Worm (Caenorhabditis elegans): ENCODE data around the gene R10D12.13.
A peak's percentile ranks its signal among the peaks of the same experiment; 100 is the strongest.

R10D12.13 gene

ce11 chrV:13953191-13953590 lies 9.0 kb upstream of the R10D12.13 start, which contains the start of gene R10D12.8:
Gene R10D12.8, minus strand, starts transcription at chrV:13953291.
- TF ChIP-seq F37B4.10 (GFP tag; IDR thresholded peaks at IDR 0.05) = no peak
- TF ChIP-seq snpc-1.3 (tag; optimal IDR thresholded peaks at IDR 0.05; ENCODE audit: insufficient read depth) = no peak
- no peak for TF ChIP-seq let-526 (GFP tag; IDR thresholded peaks at IDR 0.05)
- no peak for TF ChIP-seq B0019.2 (GFP tag; conservative IDR thresholded peaks at IDR 0.05)
- TF ChIP-seq lin-40 (tag; optimal IDR thresholded peaks at IDR 0.05) = no peak
- no peak for TF ChIP-seq ztf-3 (GFP tag; optimal IDR thresholded peaks at IDR 0.05)
- TF ChIP-seq lin-26 (GFP tag; IDR thresholded peaks at IDR 0.05) = no peak
- TF ChIP-seq F57A8.1 (GFP tag; optimal IDR thresholded peaks at IDR 0.05) = no peak
- no peak for TF ChIP-seq B0261.1 (tag; optimal IDR thresholded peaks at IDR 0.05)
- TF ChIP-seq ama-1 (optimal IDR thresholded peaks at IDR 0.05) = no peak
- no peak for TF ChIP-seq ama-1 (GFP tag; optimal IDR thresholded peaks at IDR 0.05)

DNA sequence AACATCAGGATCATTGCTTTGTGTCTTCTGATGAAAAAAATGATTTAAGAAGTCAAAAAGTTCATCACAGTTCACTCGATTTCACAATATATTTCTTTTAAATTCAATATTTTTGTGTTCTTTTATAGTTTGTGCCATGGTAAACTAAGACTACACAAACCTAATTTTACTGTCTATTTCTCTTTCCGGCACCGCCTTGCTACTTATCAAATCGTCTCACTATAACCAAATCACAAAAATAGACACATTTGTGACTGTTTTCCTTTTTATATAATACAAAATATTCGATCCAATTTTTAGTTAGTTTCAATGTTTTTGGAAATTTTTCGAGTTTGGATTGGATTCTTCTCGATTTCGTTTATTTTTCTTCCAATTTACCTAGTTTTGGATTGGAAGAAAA lies 8.2 kb upstream of the R10D12.13 start, which contains the start of gene swt-6:
Gene swt-6, plus strand, starts transcription at position 301 of the 400 bp plus-strand sequence.
- TF ChIP-seq F23B12.7 (tag; optimal IDR thresholded peaks at IDR 0.05; ENCODE audit: insufficient read depth) (no peak), akir-1 (GFP tag; optimal IDR thresholded peaks at IDR 0.05) (no peak), nhr-120 (GFP tag; IDR thresholded peaks at IDR 0.05) (no peak), B0035.1 (tag; optimal IDR thresholded peaks at IDR 0.05) (no peak), ceh-58 (GFP tag; IDR thresholded peaks at IDR 0.05) (no peak)

- TF ChIP-seq aptf-3 (GFP tag; IDR thresholded peaks at IDR 0.05) = no peak
- no peak for TF ChIP-seq sdz-38 (tag; optimal IDR thresholded peaks at IDR 0.05)
- no peak for TF ChIP-seq madf-3 (GFP tag; IDR thresholded peaks at IDR 0.05)
- TF ChIP-seq unc-62 (GFP tag; optimal IDR thresholded peaks at IDR 0.05) = peak; percentile 63
- no peak for TF ChIP-seq lin-26 (GFP tag; IDR thresholded peaks at IDR 0.05)
- TF ChIP-seq nhr-80 (tag; optimal IDR thresholded peaks at IDR 0.05) = no peak
- TF ChIP-seq lsl-1 (GFP tag; optimal IDR thresholded peaks at IDR 0.05) = no peak
- no peak for TF ChIP-seq lin-54 (GFP tag; optimal IDR thresholded peaks at IDR 0.05)
These were observed 6.7 kb upstream of the R10D12.13 start for ce11 chrV:13955370-13956089.

ce11 chrV:13957691-13958090 lies 4.5 kb upstream of the R10D12.13 start:
- TF ChIP-seq sptf-2 (GFP tag; optimal IDR thresholded peaks at IDR 0.05) (no peak), nfya-1 (tag; optimal IDR thresholded peaks at IDR 0.05; ENCODE audit: borderline replicate concordance, insufficient read depth) (no peak), Y53G8AR.9 (GFP tag; conservative IDR thresholded peaks at IDR 0.05) (no peak), zim-3 (tag; optimal IDR thresholded peaks at IDR 0.05) (no peak), gei-17 (GFP tag; optimal IDR thresholded peaks at IDR 0.05) (no peak), ets-4 (GFP tag; optimal IDR thresholded peaks at IDR 0.05) (no peak)

ce11 chrV:13958247-13958646 lies 4.0 kb upstream of the R10D12.13 start, which contains the start of gene R10D12.10:
Gene R10D12.10, minus strand, starts transcription at chrV:13958347.
- TF ChIP-seq B0336.3 (GFP tag; IDR thresholded peaks at IDR 0.05) = no peak
- no peak for TF ChIP-seq atf-7 (tag; optimal IDR thresholded peaks at IDR 0.05)
- TF ChIP-seq ztf-26 (tag; optimal IDR thresholded peaks at IDR 0.05) = no peak
- TF ChIP-seq madf-6 (GFP tag; IDR thresholded peaks at IDR 0.05) = no peak

All from whole organism, young adult.